Fruit fly (Drosophila melanogaster): ENCODE data around the gene Apc.

The Apc gene

dm6 chr3R:28888561-28889426 lies 44.2 kb upstream of the Apc start (continued):
- TF ChIP-seq exex (tag; optimal IDR thresholded peaks at IDR 0.05), result peak; percentile 35
- peak; percentile 50 for TF ChIP-seq CTCF (GFP tag; optimal IDR thresholded peaks at IDR 0.05)

dm6 chr3R:28887559-28888432 lies 43.2 kb upstream of the Apc start, which contains the start of the genes CG33203 and Doa:
TSS of gene CG33203 (minus strand) at chr3R:28887709.
TSS of gene Doa (plus strand) at chr3R:28888073.
- peak; percentile 96 for TF ChIP-seq Dref (GFP tag; IDR thresholded peaks at IDR 0.05)
- peak; percentile 83 for TF ChIP-seq bbx (GFP tag; IDR thresholded peaks at IDR 0.05; ENCODE audit: partially characterized antibody)
- TF ChIP-seq gro (GFP tag; optimal IDR thresholded peaks at IDR 0.05), result peak; percentile 31
- peak; percentile 95 for TF ChIP-seq BEAF-32 (GFP tag; optimal IDR thresholded peaks at IDR 0.05)
- no peak for TF ChIP-seq CG1024 (GFP tag; IDR thresholded peaks at IDR 0.05)
- TF ChIP-seq tup (GFP tag; optimal IDR thresholded peaks at IDR 0.05), result no peak
- peak; percentile 46 for TF ChIP-seq CG15601 (tag; optimal IDR thresholded peaks at IDR 0.05)
- TF ChIP-seq Hr39 (optimal IDR thresholded peaks at IDR 0.05), result no peak
- no peak for TF ChIP-seq ash1 (GFP tag; optimal IDR thresholded peaks at IDR 0.05)
- no peak for TF ChIP-seq Oaz (GFP tag; IDR thresholded peaks at IDR 0.05)
- TF ChIP-seq CG17186 (GFP tag; optimal IDR thresholded peaks at IDR 0.05), result peak; percentile 25
- peak; percentile 6 for TF ChIP-seq CG7839 (tag; optimal IDR thresholded peaks at IDR 0.05)
- TF ChIP-seq stwl (tag; optimal IDR thresholded peaks at IDR 0.05), result peak; percentile 85
- TF ChIP-seq Fer3 (tag; optimal IDR thresholded peaks at IDR 0.05), result peak; percentile 1
- no peak for TF ChIP-seq Lim3 (GFP tag; IDR thresholded peaks at IDR 0.05)
- TF ChIP-seq NC2β (GFP tag; optimal IDR thresholded peaks at IDR 0.05), result peak; percentile 45
- TF ChIP-seq CG1832 (GFP tag; optimal IDR thresholded peaks at IDR 0.05), result no peak
- no peak for TF ChIP-seq croc (GFP tag; conservative IDR thresholded peaks at IDR 0.05)
- peak; percentile 3 for TF ChIP-seq az2 (GFP tag; optimal IDR thresholded peaks at IDR 0.05)
- TF ChIP-seq so (GFP tag; IDR thresholded peaks at IDR 0.05), result no peak
- TF ChIP-seq CG1602 (GFP tag; optimal IDR thresholded peaks at IDR 0.05), result peak; percentile 5
- TF ChIP-seq Stat92E (GFP tag; optimal IDR thresholded peaks at IDR 0.05), result peak in 1 of 3 experiments; percentile 22
- peak; percentile 82 for TF ChIP-seq CG34224 (GFP tag; IDR thresholded peaks at IDR 0.05; ENCODE audit: partially characterized antibody)
- TF ChIP-seq Hmr (GFP tag; optimal IDR thresholded peaks at IDR 0.05), result peak; percentile 66
- TF ChIP-seq fd64A (GFP tag; optimal IDR thresholded peaks at IDR 0.05), result no peak
- no peak for TF ChIP-seq CG13296 (GFP tag; optimal IDR thresholded peaks at IDR 0.05)
- no peak for TF ChIP-seq CG17912 (GFP tag; optimal IDR thresholded peaks at IDR 0.05)
- TF ChIP-seq CG12391 (tag; optimal IDR thresholded peaks at IDR 0.05), result peak; percentile 28
- peak; percentile 93 for TF ChIP-seq Ets97D (GFP tag; optimal IDR thresholded peaks at IDR 0.05)
- no peak for TF ChIP-seq Trl (optimal IDR thresholded peaks at IDR 0.05)
- TF ChIP-seq Trl (GFP tag; optimal IDR thresholded peaks at IDR 0.05), result peak; percentile 47
- TF ChIP-seq Scr (GFP tag; IDR thresholded peaks at IDR 0.05; ENCODE audit: partially characterized antibody), result peak; percentile 84
- TF ChIP-seq CG13424 (tag; optimal IDR thresholded peaks at IDR 0.05), result no peak
- peak; percentile 16 for TF ChIP-seq eyg (GFP tag; optimal IDR thresholded peaks at IDR 0.05)
- peak; percentile 55 for TF ChIP-seq CG12659 (GFP tag; optimal IDR thresholded peaks at IDR 0.05)
- no peak for TF ChIP-seq CG2202 (tag; optimal IDR thresholded peaks at IDR 0.05)
- TF ChIP-seq tin (GFP tag; optimal IDR thresholded peaks at IDR 0.05), result peak; percentile 9
- peak; percentile 67 for TF ChIP-seq HLH54F (GFP tag; optimal IDR thresholded peaks at IDR 0.05)
- no peak for TF ChIP-seq CG12219 (GFP tag; optimal IDR thresholded peaks at IDR 0.05)
- TF ChIP-seq trem (tag; optimal IDR thresholded peaks at IDR 0.05), result peak; percentile 66
- TF ChIP-seq Sry-β (GFP tag; optimal IDR thresholded peaks at IDR 0.05), result no peak
- peak; percentile 30 for TF ChIP-seq her (GFP tag; optimal IDR thresholded peaks at IDR 0.05)
- TF ChIP-seq zen (tag; optimal IDR thresholded peaks at IDR 0.05), result peak; percentile 63
